Worm (Caenorhabditis elegans) whole organism, L4/young adult: ENCODE measurements around the gene ger-1.

Source experiments
- W03F9.2 ChIP-seq: fragments of 150-350 bp; optimal IDR thresholded peaks from 2 replicates; lab custom pipeline; 2014; ENCODE audit warnings: missing biosample characterization, missing genetic modification characterization
- dao-5 ChIP-seq: sonication (generic microtip); optimal IDR thresholded peaks from 2 replicates; lab custom pipeline; 2016; ENCODE audit warnings: missing genotype, missing genetic modification characterization, moderate library complexity, missing compliant biosample characterization
- him-1 ChIP-seq: sonication (generic microtip); optimal IDR thresholded peaks from 2 replicates; lab custom pipeline; 2016; ENCODE audit warnings: missing genotype, missing genetic modification reagents, missing genetic modification characterization, missing compliant biosample characterization

- TF ChIP-seq W03F9.2 (tag; lab: Kevin White, UChicago) (no peak), him-1 (tag; lab: Kevin White, UChicago) (no peak), dao-5 (tag; lab: Kevin White, UChicago) (no peak)
These were observed 6.7 kb downstream of the ger-1 start, which contains the start of gene egg-2 for ce11 chrIII:7060531-7061095.
